Fruit fly (Drosophila melanogaster) whole organism, prepupa: ENCODE data around the gene santa-maria.

Experiments
- Blimp-1 ChIP-seq: fragments of 200-800 bp; sonication (Bioruptor generic); optimal IDR thresholded peaks from 3 replicates; lab custom pipeline; 2017; ENCODE audit warnings: missing biosample characterization, missing genetic modification characterization, mild to moderate bottlenecking, moderate library complexity, missing genetic modification reagents
- CG10631 ChIP-seq: fragments of 200-800 bp; sonication (Bioruptor generic); optimal IDR thresholded peaks from 2 replicates; lab custom pipeline; 2016; ENCODE audit warnings: missing biosample characterization, missing genetic modification characterization
- CG10669 ChIP-seq: fragments of 200-800 bp; sonication (Bioruptor generic); optimal IDR thresholded peaks from 3 replicates; lab custom pipeline; 2018; ENCODE audit warnings: missing biosample characterization, mild to moderate bottlenecking, missing genetic modification characterization, moderate library complexity
- CG11294 ChIP-seq: fragments of 200-800 bp; sonication (Bioruptor generic); IDR thresholded peaks from 2 replicates; pipeline ENCODE4 v1.3.6; 2022; ENCODE audit warnings: missing biosample characterization, missing genetic modification characterization
- CG11762 ChIP-seq: fragments of 200-800 bp; sonication (Bioruptor generic); optimal IDR thresholded peaks from 3 replicates; lab custom pipeline; 2016; ENCODE audit warnings: missing biosample characterization, missing genetic modification characterization; ENCODE audit not compliant: insufficient read depth
- CG16779 ChIP-seq: fragments of 200-800 bp; sonication (Bioruptor generic); optimal IDR thresholded peaks from 3 replicates; lab custom pipeline; 2017; ENCODE audit warnings: missing biosample characterization, mild to moderate bottlenecking, missing genetic modification characterization
- CG3032 ChIP-seq: fragments of 200-800 bp; optimal IDR thresholded peaks from 2 replicates; lab custom pipeline; 2019; ENCODE audit warnings: missing biosample characterization, mild to moderate bottlenecking, missing genetic modification characterization, moderate library complexity
- CG31627 ChIP-seq: fragments of 200-800 bp; sonication (Bioruptor generic); optimal IDR thresholded peaks from 3 replicates; lab custom pipeline; 2016; ENCODE audit warnings: missing biosample characterization, missing genetic modification characterization
- CG32006 ChIP-seq: fragments of 200-800 bp; sonication (Bioruptor generic); optimal IDR thresholded peaks from 3 replicates; lab custom pipeline; 2017; ENCODE audit warnings: missing biosample characterization, mild to moderate bottlenecking, missing genetic modification characterization
- CG34406 ChIP-seq: fragments of 200-800 bp; sonication (Bioruptor generic); optimal IDR thresholded peaks from 3 replicates; lab custom pipeline; 2016; ENCODE audit warnings: missing biosample characterization, missing genetic modification characterization
- CG3919 ChIP-seq: fragments of 200-800 bp; sonication (Bioruptor generic); optimal IDR thresholded peaks from 3 replicates; lab custom pipeline; 2016; ENCODE audit warnings: missing biosample characterization, missing genetic modification characterization
- CG4318 ChIP-seq: fragments of 200-800 bp; sonication (Bioruptor generic); optimal IDR thresholded peaks from 3 replicates; lab custom pipeline; 2017; ENCODE audit warnings: missing biosample characterization, mild to moderate bottlenecking, missing genetic modification characterization
- CG6276 ChIP-seq: fragments of 200-800 bp; sonication (Bioruptor generic); optimal IDR thresholded peaks from 2 replicates; lab custom pipeline; 2017; ENCODE audit warnings: missing biosample characterization, mild to moderate bottlenecking, missing genetic modification characterization
- CG6792 ChIP-seq: fragments of 200-800 bp; sonication (Bioruptor generic); optimal IDR thresholded peaks from 3 replicates; lab custom pipeline; 2016; ENCODE audit warnings: missing biosample characterization, missing genetic modification characterization
- CG6854 ChIP-seq: fragments of 200-800 bp; sonication (Bioruptor generic); optimal IDR thresholded peaks from 2 replicates; lab custom pipeline; 2017; ENCODE audit warnings: missing biosample characterization, mild to moderate bottlenecking, missing genetic modification characterization
- CG8119 ChIP-seq: fragments of 200-800 bp; sonication (Bioruptor generic); IDR thresholded peaks from 3 replicates; pipeline ENCODE4 v1.3.6; 2022; ENCODE audit warnings: missing biosample characterization, missing genetic modification characterization
- CG8319 ChIP-seq: fragments of 200-800 bp; sonication (Bioruptor generic); optimal IDR thresholded peaks from 3 replicates; lab custom pipeline; 2016; ENCODE audit warnings: missing biosample characterization, missing genetic modification characterization
- CG8632 ChIP-seq: fragments of 200-800 bp; sonication (Bioruptor generic); optimal IDR thresholded peaks from 3 replicates; lab custom pipeline; 2016; ENCODE audit warnings: missing biosample characterization, missing genetic modification characterization
- Eip75B ChIP-seq: fragments of 200-800 bp; sonication (Bioruptor generic); optimal IDR thresholded peaks from 3 replicates; lab custom pipeline; 2016; ENCODE audit warnings: missing biosample characterization, missing genetic modification characterization
- Eip78C ChIP-seq: fragments of 200-800 bp; sonication (Bioruptor generic); peaks from one replicate; lab custom pipeline; 2016; ENCODE audit warnings: missing biosample characterization, missing genetic modification characterization
- Eip93F ChIP-seq: fragments of 200-800 bp; sonication (Bioruptor generic); optimal IDR thresholded peaks from 2 replicates; lab custom pipeline; 2016; ENCODE audit warnings: missing biosample characterization, mild to moderate bottlenecking, missing genetic modification characterization
- Ets21C ChIP-seq: fragments of 200-800 bp; sonication (Bioruptor generic); optimal IDR thresholded peaks from 3 replicates; lab custom pipeline; 2016; ENCODE audit warnings: missing biosample characterization, missing genetic modification characterization
- Ets96B ChIP-seq: fragments of 200-800 bp; optimal IDR thresholded peaks from 2 replicates; lab custom pipeline; 2019; ENCODE audit warnings: missing biosample characterization, mild to moderate bottlenecking, missing genetic modification characterization, moderate library complexity
- Gug ChIP-seq: fragments of 200-800 bp; sonication (Bioruptor generic); IDR thresholded peaks from 2 replicates; pipeline ENCODE4 v1.3.6; 2022; ENCODE audit warnings: missing biosample characterization, missing genetic modification characterization
- Hr38 ChIP-seq: sonication (Bioruptor generic); optimal IDR thresholded peaks from 2 replicates; lab custom pipeline; 2016; ENCODE audit warnings: missing biosample characterization, missing genetic modification characterization
- Hr39 ChIP-seq: fragments of 200-800 bp; sonication (Bioruptor generic); optimal IDR thresholded peaks from 2 replicates; lab custom pipeline; 2016; ENCODE audit warnings: missing biosample characterization, missing genetic modification characterization
- Lpt ChIP-seq: fragments of 200-800 bp; sonication (Bioruptor generic); optimal IDR thresholded peaks from 3 replicates; lab custom pipeline; 2016; ENCODE audit warnings: missing biosample characterization, missing genetic modification characterization
- Met ChIP-seq: fragments of 200-800 bp; sonication (Bioruptor generic); optimal IDR thresholded peaks from 3 replicates; lab custom pipeline; 2016; ENCODE audit warnings: missing biosample characterization, missing genetic modification characterization
- Smox ChIP-seq: fragments of 200-800 bp; sonication (Bioruptor generic); optimal IDR thresholded peaks from 3 replicates; lab custom pipeline; 2016; ENCODE audit warnings: missing biosample characterization, missing genetic modification characterization
- Sox102F ChIP-seq: fragments of 200-800 bp; sonication (Bioruptor generic); optimal IDR thresholded peaks from 2 replicates; lab custom pipeline; 2016; ENCODE audit warnings: missing biosample characterization, mild to moderate bottlenecking, missing genetic modification characterization
- Sox14 ChIP-seq: fragments of 200-800 bp; sonication (Bioruptor generic); optimal IDR thresholded peaks from 3 replicates; lab custom pipeline; 2016; ENCODE audit warnings: missing biosample characterization, missing genetic modification characterization
- Sox15 ChIP-seq: fragments of 200-800 bp; sonication (Bioruptor generic); optimal IDR thresholded peaks from 3 replicates; lab custom pipeline; 2016; ENCODE audit warnings: missing biosample characterization, missing genetic modification characterization
- cyc ChIP-seq: fragments of 200-800 bp; sonication (Bioruptor generic); optimal IDR thresholded peaks from 3 replicates; lab custom pipeline; 2016; ENCODE audit warnings: missing biosample characterization, missing genetic modification characterization
- dsx ChIP-seq: fragments of 200-800 bp; optimal IDR thresholded peaks from 3 replicates; lab custom pipeline; 2019; ENCODE audit warnings: missing biosample characterization, mild to moderate bottlenecking, missing genetic modification characterization, moderate library complexity; ENCODE audit not compliant: poor library complexity, severe bottlenecking
- eg ChIP-seq: fragments of 200-800 bp; sonication (Bioruptor generic); IDR thresholded peaks from 3 replicates; pipeline ENCODE4 v1.3.6; 2022; ENCODE audit warnings: missing biosample characterization, missing genetic modification characterization
- fd59A ChIP-seq: fragments of 200-800 bp; sonication (Bioruptor generic); optimal IDR thresholded peaks from 2 replicates; lab custom pipeline; 2017; ENCODE audit warnings: missing biosample characterization, mild to moderate bottlenecking, missing genetic modification characterization, missing genetic modification reagents
- fkh ChIP-seq: fragments of 200-800 bp; sonication (Bioruptor generic); optimal IDR thresholded peaks from 3 replicates; lab custom pipeline; 2017; ENCODE audit warnings: missing biosample characterization, mild to moderate bottlenecking, missing genetic modification characterization, moderate library complexity
- lz ChIP-seq: fragments of 200-800 bp; sonication (Bioruptor generic); optimal IDR thresholded peaks from 3 replicates; lab custom pipeline; 2016; ENCODE audit warnings: missing biosample characterization, missing genetic modification characterization
- net ChIP-seq: fragments of 200-800 bp; sonication (Bioruptor generic); optimal IDR thresholded peaks from 3 replicates; lab custom pipeline; 2016; ENCODE audit warnings: missing biosample characterization, missing genetic modification characterization
- pdm3 ChIP-seq: fragments of 200-800 bp; sonication (Bioruptor generic); optimal IDR thresholded peaks from 3 replicates; lab custom pipeline; 2016; ENCODE audit warnings: missing biosample characterization, missing genetic modification characterization
- salr ChIP-seq, 2 experiments: fragments of 200-800 bp; sonication (Bioruptor generic); optimal IDR thresholded peaks; 3 replicates each; lab custom pipeline; 2016 to 2018; ENCODE audit warnings: missing biosample characterization in 2 of 2, missing genetic modification characterization in 2 of 2, mild to moderate bottlenecking in 1 of 2
- spab ChIP-seq: fragments of 200-800 bp; sonication (Bioruptor generic); optimal IDR thresholded peaks from 2 replicates; lab custom pipeline; 2017; ENCODE audit warnings: missing biosample characterization, mild to moderate bottlenecking, missing genetic modification characterization, missing genetic modification reagents
- svp ChIP-seq: fragments of 200-800 bp; sonication (Bioruptor generic); peaks from one replicate; lab custom pipeline; 2016; ENCODE audit warnings: missing biosample characterization, missing genetic modification characterization
- topi ChIP-seq: fragments of 200-800 bp; sonication (Bioruptor generic); optimal IDR thresholded peaks from 3 replicates; lab custom pipeline; 2016; ENCODE audit warnings: missing biosample characterization, missing genetic modification characterization
- vri ChIP-seq: fragments of 200-800 bp; sonication (Bioruptor generic); optimal IDR thresholded peaks from 3 replicates; lab custom pipeline; 2016; ENCODE audit warnings: missing biosample characterization, mild to moderate bottlenecking, missing genetic modification characterization

The santa-maria gene

DNA sequence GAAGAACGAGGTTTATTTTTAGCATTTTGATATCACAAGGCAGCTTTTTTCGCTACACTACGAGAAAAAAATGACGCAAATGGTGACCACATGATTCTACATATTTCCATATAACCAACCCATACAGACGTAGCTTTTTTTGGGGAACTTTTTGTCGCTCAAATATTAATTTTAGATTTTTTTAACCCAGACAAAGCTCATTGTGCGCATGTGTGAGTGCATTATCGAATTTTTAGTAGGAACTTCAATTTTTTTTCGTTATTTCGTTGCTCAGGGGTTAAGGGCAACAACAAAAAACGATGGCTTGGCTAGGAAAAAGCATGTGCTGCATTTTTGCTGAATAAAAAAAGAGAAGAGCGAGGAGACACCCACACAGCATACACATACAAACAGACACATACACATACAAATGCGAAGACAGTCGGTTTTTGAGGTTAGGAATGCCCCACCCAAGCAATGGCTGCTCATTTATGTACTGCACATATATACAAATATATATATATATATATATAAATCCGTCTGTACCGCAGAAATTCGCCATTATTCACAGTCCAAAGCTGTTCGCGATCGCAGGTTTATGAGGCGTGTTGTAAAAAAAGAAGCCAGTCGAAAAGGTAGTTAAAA is 26.6 kb downstream of the santa-maria start (continued):
- TF ChIP-seq Eip78C (GFP tag; lab: Kevin White, UChicago): peak; percentile 87
- no peak for TF ChIP-seq CG6854
- TF ChIP-seq Blimp-1 (GFP tag; lab: Kevin White, UChicago): no peak
- no peak for TF ChIP-seq dsx
- peak; percentile 71 for TF ChIP-seq Sox14 (GFP tag; lab: Kevin White, UChicago)
- TF ChIP-seq salr (GFP tag; optimal IDR thresholded peaks at IDR 0.05; lab: Kevin White, UChicago): peak in 1 of 2 experiments; percentile 60
- TF ChIP-seq CG10669 (GFP tag; lab: Kevin White, UChicago): peak; percentile 49
- TF ChIP-seq CG10631: peak; percentile 69
- TF ChIP-seq CG8319 (GFP tag; lab: Kevin White, UChicago): peak; percentile 4
- TF ChIP-seq lz (GFP tag; lab: Kevin White, UChicago): peak; percentile 50
- TF ChIP-seq net (GFP tag; lab: Kevin White, UChicago): peak; percentile 52
- TF ChIP-seq CG6276: no peak
- TF ChIP-seq CG6792 (GFP tag; lab: Kevin White, UChicago): peak; percentile 36
- peak; percentile 36 for TF ChIP-seq Ets96B (tag; lab: Kevin White, UChicago)
- TF ChIP-seq CG4318: peak; percentile 43
- TF ChIP-seq CG8119: peak; percentile 41; the same call in 1 of the 3 replicates
- 0 out of 2 replicates have a peak, but pooled peaks have one; percentile 17 for TF ChIP-seq Gug (GFP tag; lab: Robert Waterston, UW)
- TF ChIP-seq spab: peak; percentile 32
- peak; percentile 80 for TF ChIP-seq svp (GFP tag; lab: Kevin White, UChicago)
- TF ChIP-seq Met (GFP tag; lab: Kevin White, UChicago): peak; percentile 31
- peak; percentile 35 for TF ChIP-seq cyc (GFP tag; lab: Kevin White, UChicago)
- no peak for TF ChIP-seq Lpt (GFP tag; lab: Kevin White, UChicago)
- TF ChIP-seq fkh (GFP tag; lab: Kevin White, UChicago): no peak
- peak; percentile 6 for TF ChIP-seq vri (GFP tag; lab: Kevin White, UChicago)
- no peak for TF ChIP-seq CG16779 (tag; lab: Kevin White, UChicago)

DNA sequence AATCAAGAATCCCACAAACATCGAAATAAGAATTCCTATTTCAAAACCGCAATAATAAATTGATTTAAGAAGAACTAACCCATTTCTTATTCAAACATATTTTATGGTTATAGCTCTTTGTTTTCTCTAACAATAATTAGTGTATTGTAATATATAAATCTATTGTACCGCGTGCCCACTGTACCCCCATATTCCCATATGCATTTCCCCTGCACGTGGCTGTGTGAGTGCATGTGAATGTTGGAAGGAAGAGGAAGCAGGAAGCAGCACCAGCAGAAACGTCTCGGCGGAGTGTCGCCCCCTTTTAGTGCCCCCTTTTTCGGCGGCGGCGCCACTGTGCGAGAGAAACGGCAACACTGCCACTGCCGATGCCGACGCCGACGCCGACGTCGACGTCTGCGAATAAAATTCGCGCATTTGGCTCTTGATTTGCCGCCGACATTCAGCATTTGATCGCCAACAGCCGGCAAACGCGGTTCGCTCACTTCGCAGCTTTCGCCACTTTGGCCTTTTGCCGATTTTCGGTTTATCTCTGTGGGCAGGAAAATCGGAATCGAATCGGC is 27.6 kb downstream of the santa-maria start:
- TF ChIP-seq CG31627 (GFP tag; lab: Kevin White, UChicago) (peak; percentile 53), cyc (GFP tag; lab: Kevin White, UChicago) (peak; percentile 60), CG6276 (peak; percentile 59), salr (GFP tag; optimal IDR thresholded peaks at IDR 0.05; lab: Kevin White, UChicago) (peak; percentile 30 to 35), Eip75B (GFP tag; lab: Kevin White, UChicago) (peak; percentile 64), Hr38 (peak; percentile 1), CG8119 (peak; percentile 83), vri (GFP tag; lab: Kevin White, UChicago) (peak; percentile 66), Eip93F (GFP tag; lab: Kevin White, UChicago) (peak; percentile 79), Smox (GFP tag; lab: Kevin White, UChicago) (peak; percentile 74), CG32006 (GFP tag; lab: Kevin White, UChicago) (peak; percentile 29), Ets96B (tag; lab: Kevin White, UChicago) (peak; percentile 82), CG3032 (tag; lab: Kevin White, UChicago) (peak; percentile 76), Eip78C (GFP tag; lab: Kevin White, UChicago) (peak; percentile 95), CG16779 (tag; lab: Kevin White, UChicago) (peak; percentile 59), spab (peak; percentile 22), CG6854 (peak; percentile 74), CG11762 (GFP tag; lab: Kevin White, UChicago) (peak; percentile 71), Hr39 (GFP tag; lab: Kevin White, UChicago) (peak; percentile 38), dsx (peak; percentile 79), svp (GFP tag; lab: Kevin White, UChicago) (peak; percentile 86), CG6792 (GFP tag; lab: Kevin White, UChicago) (peak; percentile 64), Sox102F (peak; percentile 81), CG10631 (peak; percentile 54), CG8632 (GFP tag; lab: Kevin White, UChicago) (peak; percentile 63), pdm3 (GFP tag; lab: Kevin White, UChicago) (peak; percentile 58), Ets21C (GFP tag; lab: Kevin White, UChicago) (peak; percentile 37), CG10669 (GFP tag; lab: Kevin White, UChicago) (peak; percentile 65), Met (GFP tag; lab: Kevin White, UChicago) (peak; percentile 79), eg (GFP tag; lab: Robert Waterston, UW) (peak; percentile 85), Blimp-1 (GFP tag; lab: Kevin White, UChicago) (peak; percentile 14), CG34406 (GFP tag; lab: Kevin White, UChicago) (peak; percentile 59), topi (GFP tag; lab: Kevin White, UChicago) (peak; percentile 56), CG4318 (peak; percentile 3), CG3919 (GFP tag; lab: Kevin White, UChicago) (peak; percentile 73), Sox15 (peak; percentile 27), net (GFP tag; lab: Kevin White, UChicago) (peak; percentile 62), fd59A (peak; percentile 49), CG11294 (GFP tag; lab: Robert Waterston, UW) (peak; percentile 60; the same call in 1 of the 2 replicates)
